Fruit fly (Drosophila melanogaster): ENCODE measurements around the gene Ogg1.
A peak's percentile ranks its signal among the peaks of the same experiment; 100 is the strongest.

The Ogg1 gene

dm6 chrX:8671348-8672298, 18.5 kb upstream of the Ogg1 start (continued):
- TF ChIP-seq en (GFP tag; optimal IDR thresholded peaks at IDR 0.05) (no peak), CG18262 (tag; optimal IDR thresholded peaks at IDR 0.05) (peak; percentile 80), Hr78 (GFP tag; optimal IDR thresholded peaks at IDR 0.05) (no peak), CG31224 (GFP tag; IDR thresholded peaks at IDR 0.05) (no peak), corto (GFP tag; optimal IDR thresholded peaks at IDR 0.05) (no peak), NC2α (GFP tag; optimal IDR thresholded peaks at IDR 0.05) (no peak), CG12769 (tag; optimal IDR thresholded peaks at IDR 0.05) (no peak), Kr (GFP tag; optimal IDR thresholded peaks at IDR 0.05) (no peak), CG15479 (GFP tag; optimal IDR thresholded peaks at IDR 0.05) (no peak), Antp (GFP tag; optimal IDR thresholded peaks at IDR 0.05) (peak; percentile 29), CG30431 (GFP tag; optimal IDR thresholded peaks at IDR 0.05) (peak; percentile 15), CG7745 (tag; optimal IDR thresholded peaks at IDR 0.05) (no peak), CG7271 (tag; optimal IDR thresholded peaks at IDR 0.05) (no peak), cas (GFP tag; IDR thresholded peaks at IDR 0.05) (no peak), CG14667 (GFP tag; IDR thresholded peaks at IDR 0.05) (peak; percentile 36), Optix (GFP tag; IDR thresholded peaks at IDR 0.05) (peak; percentile 75; the same call in 2 of the 3 replicates), Chrac-16 (GFP tag; optimal IDR thresholded peaks at IDR 0.05) (no peak), CG1529 (GFP tag; optimal IDR thresholded peaks at IDR 0.05) (peak; percentile 18), croc (GFP tag; conservative IDR thresholded peaks at IDR 0.05) (peak; percentile 59), pfk (GFP tag; optimal IDR thresholded peaks at IDR 0.05) (no peak), HLH4C (GFP tag; IDR thresholded peaks at IDR 0.05; ENCODE audit: partially characterized antibody) (no peak), CG13424 (tag; optimal IDR thresholded peaks at IDR 0.05) (peak; percentile 24), ewg (GFP tag; optimal IDR thresholded peaks at IDR 0.05) (peak; percentile 35), repo (GFP tag; optimal IDR thresholded peaks at IDR 0.05) (no peak), Adf1 (GFP tag; IDR thresholded peaks at IDR 0.05) (no peak), usp (GFP tag; optimal IDR thresholded peaks at IDR 0.05) (no peak), tap (tag; optimal IDR thresholded peaks at IDR 0.05) (no peak), D19A (tag; optimal IDR thresholded peaks at IDR 0.05) (peak; percentile 52), CG3281 (GFP tag; optimal IDR thresholded peaks at IDR 0.05) (no peak), Ada2b (GFP tag; IDR thresholded peaks at IDR 0.05) (peak; percentile 26; the same call in 1 of the 2 replicates), Ravus (GFP tag; IDR thresholded peaks at IDR 0.05) (no peak), onecut (GFP tag; IDR thresholded peaks at IDR 0.05) (peak; percentile 57; the same call in 1 of the 2 replicates), Hr3 (GFP tag; optimal IDR thresholded peaks at IDR 0.05) (no peak), CG14050 (GFP tag; IDR thresholded peaks at IDR 0.05) (no peak), lilli (GFP tag; optimal IDR thresholded peaks at IDR 0.05) (no peak), Xbp1 (GFP tag; optimal IDR thresholded peaks at IDR 0.05) (peak; percentile 17), klu (GFP tag; IDR thresholded peaks at IDR 0.05) (peak; percentile 35; the same call in 1 of the 2 replicates), CG9609 (GFP tag; optimal IDR thresholded peaks at IDR 0.05) (peak; percentile 29), Ptx1 (GFP tag; IDR thresholded peaks at IDR 0.05) (peak; percentile 52), fd102C (GFP tag; optimal IDR thresholded peaks at IDR 0.05) (no peak), Dip2 (GFP tag; IDR thresholded peaks at IDR 0.05) (no peak), slou (GFP tag; optimal IDR thresholded peaks at IDR 0.05) (no peak), CG18619 (GFP tag; optimal IDR thresholded peaks at IDR 0.05) (no peak), ab (GFP tag; optimal IDR thresholded peaks at IDR 0.05) (no peak), ERR (GFP tag; optimal IDR thresholded peaks at IDR 0.05) (no peak), CG9797 (GFP tag; optimal IDR thresholded peaks at IDR 0.05) (no peak), kay (GFP tag; optimal IDR thresholded peaks at IDR 0.05) (no peak), Bdp1 (GFP tag; optimal IDR thresholded peaks at IDR 0.05) (no peak), CG11723 (GFP tag; optimal IDR thresholded peaks at IDR 0.05) (no peak), CG6175 (GFP tag; IDR thresholded peaks at IDR 0.05) (no peak)
